Worm (Caenorhabditis elegans) whole organism, early embryonic: ENCODE measurements around the gene oac-8.

Source experiments
- B0310.2 ChIP-seq: sonication (generic microtip); optimal IDR thresholded peaks from 2 replicates; lab custom pipeline; 2016; ENCODE audit warnings: mild to moderate bottlenecking, missing genetic modification characterization, missing compliant biosample characterization
- F13C5.2 ChIP-seq: sonication (generic microtip); optimal IDR thresholded peaks from 2 replicates; lab custom pipeline; 2017; ENCODE audit warnings: mild to moderate bottlenecking, missing genetic modification characterization, inconsistent platforms, missing compliant biosample characterization
- aly-1 ChIP-seq: sonication (generic microtip); optimal IDR thresholded peaks from 2 replicates; lab custom pipeline; 2016; ENCODE audit warnings: missing genetic modification characterization, missing compliant biosample characterization
- ama-1 ChIP-seq: fragments of 150-350 bp; optimal IDR thresholded peaks from 2 replicates; lab custom pipeline; 2014
- ceh-36 ChIP-seq: sonication (generic microtip); optimal IDR thresholded peaks from 2 replicates; lab custom pipeline; 2016; ENCODE audit warnings: missing genetic modification characterization, inconsistent platforms, missing compliant biosample characterization
- ets-7 ChIP-seq: sonication (generic microtip); optimal IDR thresholded peaks from 2 replicates; lab custom pipeline; 2016; ENCODE audit warnings: missing genotype, missing genetic modification characterization, missing compliant biosample characterization
- hmbx-1 ChIP-seq: sonication (generic microtip); optimal IDR thresholded peaks from 2 replicates; lab custom pipeline; 2016; ENCODE audit warnings: mild to moderate bottlenecking, missing genetic modification characterization, missing compliant biosample characterization
- hmg-4 ChIP-seq: fragments of 200-800 bp; sonication (Bioruptor generic); optimal IDR thresholded peaks from 2 replicates; lab custom pipeline; 2018; ENCODE audit warnings: mild to moderate bottlenecking, missing genetic modification characterization, missing compliant biosample characterization
- hnd-1 ChIP-seq: sonication (generic microtip); optimal IDR thresholded peaks from 2 replicates; lab custom pipeline; 2016; ENCODE audit warnings: missing genetic modification characterization, missing compliant biosample characterization
- pes-1 ChIP-seq: fragments of 200-800 bp; sonication (Bioruptor generic); IDR thresholded peaks from 2 replicates; pipeline ENCODE4 v1.3.6; 2022; ENCODE audit warnings: missing genetic modification reagents, missing genetic modification characterization, missing compliant biosample characterization
- scrt-1 ChIP-seq: fragments of 200-800 bp; sonication (Bioruptor generic); IDR thresholded peaks from 2 replicates; pipeline ENCODE4 v1.3.6; 2022; ENCODE audit warnings: missing genetic modification characterization, missing compliant biosample characterization
- tbx-37 ChIP-seq: fragments of 200-800 bp; sonication (Bioruptor generic); conservative IDR thresholded peaks from 2 replicates; pipeline ENCODE4 v1.3.6; 2022; ENCODE audit warnings: missing genetic modification reagents, missing genetic modification characterization, missing compliant biosample characterization

DNA sequence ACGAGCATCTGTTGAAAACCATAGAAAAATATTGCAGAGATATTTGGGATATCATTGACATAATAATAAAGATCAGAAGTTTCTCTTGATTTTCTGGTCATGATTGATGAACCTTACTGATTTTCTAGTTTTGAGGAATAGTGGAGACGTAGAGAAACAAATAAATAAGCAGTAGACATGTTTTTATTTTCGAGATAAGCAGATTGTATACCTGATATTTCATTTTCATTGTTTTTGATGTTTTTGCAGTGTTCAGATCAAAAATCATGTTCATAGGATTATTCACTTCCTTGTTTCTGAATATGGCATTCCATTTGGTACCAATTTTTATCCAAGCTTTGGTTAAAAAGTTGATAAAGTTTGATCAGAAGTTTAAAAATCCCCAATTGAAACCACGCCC is 45.8 kb upstream of the oac-8 start, which contains the start of gene T07G12.4:
- TF ChIP-seq ama-1 (lab: Kevin White, UChicago) = no peak
- TF ChIP-seq pes-1 = no peak
- no peak for TF ChIP-seq F13C5.2 (tag; lab: Kevin White, UChicago)
- no peak for TF ChIP-seq hnd-1 (tag; lab: Kevin White, UChicago)
- TF ChIP-seq tbx-37 = no peak
- no peak for TF ChIP-seq ceh-36 (tag; lab: Kevin White, UChicago)
- no peak for TF ChIP-seq ets-7 (tag; lab: Kevin White, UChicago)
- no peak for TF ChIP-seq hmbx-1 (tag; lab: Kevin White, UChicago)
- no peak for TF ChIP-seq B0310.2 (tag; lab: Kevin White, UChicago)
- TF ChIP-seq hmg-4 (GFP tag; lab: Kevin White, UChicago) = no peak
- TF ChIP-seq scrt-1 (GFP tag; lab: Robert Waterston, UW) = no peak
- no peak for TF ChIP-seq aly-1 (tag; lab: Kevin White, UChicago)
